Fruit fly (Drosophila melanogaster) whole organism, wandering third instar larva: ENCODE results near the gene inaF-D.

Source experiments
- Abd-B ChIP-seq: fragments of >200 bp; optimal IDR thresholded peaks from 2 replicates; lab custom pipeline; 2017; ENCODE audit warnings: missing biosample characterization, missing genetic modification characterization
- Hr78 ChIP-seq: fragments of >200 bp; optimal IDR thresholded peaks from 2 replicates; lab custom pipeline; 2017; ENCODE audit warnings: missing biosample characterization, missing genetic modification characterization
- Hr83 ChIP-seq: fragments of 200-300 bp; sonication (Bioruptor generic); optimal IDR thresholded peaks from 2 replicates; lab custom pipeline; 2016; ENCODE audit warnings: missing biosample characterization, mild to moderate bottlenecking, missing genetic modification characterization, moderate library complexity; ENCODE audit not compliant: poor library complexity, severe bottlenecking
- Myc ChIP-seq: fragments of >200 bp; optimal IDR thresholded peaks from 2 replicates; lab custom pipeline; 2017
- OdsH ChIP-seq: fragments of 200-800 bp; sonication (Bioruptor generic); optimal IDR thresholded peaks from 2 replicates; lab custom pipeline; 2016; ENCODE audit warnings: missing biosample characterization, mild to moderate bottlenecking, missing genetic modification characterization
- br ChIP-seq: fragments of 200-800 bp; sonication (Bioruptor generic); optimal IDR thresholded peaks from 2 replicates; lab custom pipeline; 2016; ENCODE audit warnings: missing biosample characterization, missing genetic modification characterization
- psq ChIP-seq: fragments of 200-800 bp; sonication (Bioruptor generic); optimal IDR thresholded peaks from 3 replicates; lab custom pipeline; 2017; ENCODE audit warnings: missing biosample characterization, mild to moderate bottlenecking, missing genetic modification characterization, moderate library complexity
- tai ChIP-seq: sonication (Bioruptor generic); optimal IDR thresholded peaks from 2 replicates; lab custom pipeline; 2016; ENCODE audit warnings: missing biosample characterization, missing genetic modification characterization

DNA sequence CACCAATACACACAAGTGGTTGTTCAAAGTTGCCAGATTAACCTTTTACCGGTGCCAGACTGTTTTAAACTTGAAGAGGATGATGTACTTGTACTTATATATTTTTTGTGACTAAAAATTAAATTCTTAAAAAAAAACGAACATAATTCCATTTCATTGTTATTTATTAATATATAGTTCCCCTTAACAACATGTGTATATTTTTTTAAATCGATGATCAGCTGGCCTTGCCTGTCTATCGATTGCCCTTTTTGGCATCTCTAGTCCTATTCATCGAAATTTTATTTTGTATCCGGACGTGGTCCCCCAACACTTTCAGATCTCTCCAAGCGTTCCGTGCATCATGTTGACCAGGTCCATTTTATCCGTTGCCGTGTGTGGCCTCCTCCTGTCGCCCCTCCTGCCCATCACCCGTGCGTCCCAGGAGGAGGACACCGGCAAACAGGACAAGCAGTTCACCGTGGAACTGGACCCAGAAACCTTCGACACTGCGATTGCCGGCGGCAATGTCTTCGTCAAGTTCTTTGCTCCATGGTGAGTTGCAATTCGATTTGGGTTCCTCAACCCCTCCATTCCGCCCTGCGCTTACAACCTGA lies 12.1 kb downstream of the inaF-D start, which contains the start of gene prtp:
- TF ChIP-seq tai (GFP tag; lab: Kevin White, UChicago) (no peak), Hr83 (GFP tag; lab: Kevin White, UChicago) (no peak), Abd-B (GFP tag; lab: Kevin White, UChicago) (no peak), OdsH (GFP tag; lab: Kevin White, UChicago) (peak; percentile 27), br (GFP tag; lab: Kevin White, UChicago) (no peak), Hr78 (GFP tag; lab: Kevin White, UChicago) (no peak), psq (GFP tag; lab: Kevin White, UChicago) (no peak), Myc (lab: Kevin White, UChicago) (peak; percentile 27)
